Worm (Caenorhabditis elegans) whole organism, dauer: ENCODE data around the gene Y10G11A.1.
"Not testable (repeated sequence)": the region's sequence is repeated elsewhere in the genome, so short reads cannot be mapped to it uniquely, and the experiment has no call there.

Source experiments
- unc-62 ChIP-seq: sonication (generic microtip); optimal IDR thresholded peaks from 2 replicates; lab custom pipeline; 2017; ENCODE audit warnings: missing biosample characterization, missing genetic modification reagents, missing genetic modification characterization

Gene Y10G11A.1

DNA sequence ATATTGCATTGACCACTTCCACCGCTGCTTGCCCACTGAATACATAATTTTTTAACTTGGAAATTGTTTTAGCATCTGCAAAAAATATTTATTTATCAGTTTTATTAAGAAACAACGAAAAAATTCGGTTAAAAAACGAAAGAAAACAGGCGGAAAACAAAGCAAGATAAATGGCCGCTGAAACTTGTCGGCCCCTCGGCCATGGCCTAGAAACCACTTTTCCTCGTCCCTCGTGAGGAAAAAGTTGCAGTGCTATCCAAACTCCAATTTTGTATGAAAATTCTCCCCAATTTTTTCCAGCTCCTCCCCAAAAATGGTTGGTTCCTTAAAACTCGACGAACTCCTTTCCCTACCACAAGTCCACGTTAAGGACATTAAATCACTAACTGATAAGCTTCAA lies at the start of gene Y10G11A.1:
Gene Y10G11A.1, plus strand, starts transcription at position 301 of the 400 bp plus-strand sequence.
- TF ChIP-seq unc-62 (GFP tag; lab: Kevin White, UChicago), result not testable (repeated sequence)

DNA sequence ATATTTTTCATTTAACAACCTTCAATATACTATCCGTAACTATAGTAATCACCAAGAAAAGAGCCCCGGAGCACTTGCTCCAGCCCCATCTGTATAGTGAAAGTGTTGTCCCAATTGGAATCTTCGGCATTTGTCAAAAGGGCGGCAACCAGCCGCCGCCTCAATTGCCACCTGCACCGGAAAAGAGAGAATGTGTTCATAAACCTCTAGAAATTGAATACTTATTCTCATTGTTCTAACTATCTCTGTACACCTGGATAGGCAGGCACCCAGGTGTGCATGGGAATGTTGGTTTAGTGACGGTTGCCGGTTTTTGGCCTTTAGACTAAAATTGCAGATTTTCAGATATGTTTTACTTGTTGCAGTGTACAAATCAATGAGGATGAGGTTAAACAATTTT lies 46.5 kb upstream of the Y10G11A.1 start:
- TF ChIP-seq unc-62 (GFP tag; lab: Kevin White, UChicago), result no peak

DNA sequence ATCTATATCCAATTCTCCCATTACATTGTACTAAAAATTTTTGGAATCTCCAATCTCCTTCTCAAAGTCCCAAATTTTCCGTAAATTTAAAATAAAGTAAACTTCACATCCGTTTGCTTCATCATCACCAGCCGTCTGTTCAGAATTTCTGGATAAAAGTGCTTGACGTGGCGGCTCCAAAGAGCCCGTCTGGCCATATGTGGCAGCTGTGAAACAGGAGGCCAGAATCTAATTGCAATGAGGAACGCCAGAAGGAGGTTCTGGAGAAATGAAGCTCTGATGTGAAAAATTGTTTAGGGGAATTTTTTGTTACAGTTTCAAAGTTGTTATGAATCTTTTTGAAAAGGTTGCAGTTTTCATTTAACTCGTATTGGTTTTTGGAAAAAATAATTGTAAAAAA lies 44.2 kb upstream of the Y10G11A.1 start:
- TF ChIP-seq unc-62 (GFP tag; lab: Kevin White, UChicago), result no peak

DNA sequence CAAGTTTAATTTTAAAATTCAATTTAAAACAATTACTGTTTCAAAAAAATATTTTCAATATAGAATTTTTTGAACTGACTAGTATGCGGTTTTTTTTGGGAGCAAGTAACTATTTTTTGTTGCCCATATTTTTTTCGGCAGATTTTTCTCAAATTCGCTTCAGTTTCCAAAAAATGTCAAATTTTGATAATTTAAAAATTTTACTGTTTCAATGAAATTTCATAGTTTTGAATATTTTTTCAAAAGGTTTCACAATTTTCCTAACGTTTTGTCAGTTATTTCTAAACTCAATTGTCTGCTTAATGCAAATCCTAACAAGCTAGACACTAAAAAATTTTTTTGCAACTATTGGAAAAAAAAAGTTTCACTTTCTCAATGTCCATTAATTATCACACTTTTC lies 43.5 kb upstream of the Y10G11A.1 start:
- TF ChIP-seq unc-62 (GFP tag; lab: Kevin White, UChicago), result no peak

DNA sequence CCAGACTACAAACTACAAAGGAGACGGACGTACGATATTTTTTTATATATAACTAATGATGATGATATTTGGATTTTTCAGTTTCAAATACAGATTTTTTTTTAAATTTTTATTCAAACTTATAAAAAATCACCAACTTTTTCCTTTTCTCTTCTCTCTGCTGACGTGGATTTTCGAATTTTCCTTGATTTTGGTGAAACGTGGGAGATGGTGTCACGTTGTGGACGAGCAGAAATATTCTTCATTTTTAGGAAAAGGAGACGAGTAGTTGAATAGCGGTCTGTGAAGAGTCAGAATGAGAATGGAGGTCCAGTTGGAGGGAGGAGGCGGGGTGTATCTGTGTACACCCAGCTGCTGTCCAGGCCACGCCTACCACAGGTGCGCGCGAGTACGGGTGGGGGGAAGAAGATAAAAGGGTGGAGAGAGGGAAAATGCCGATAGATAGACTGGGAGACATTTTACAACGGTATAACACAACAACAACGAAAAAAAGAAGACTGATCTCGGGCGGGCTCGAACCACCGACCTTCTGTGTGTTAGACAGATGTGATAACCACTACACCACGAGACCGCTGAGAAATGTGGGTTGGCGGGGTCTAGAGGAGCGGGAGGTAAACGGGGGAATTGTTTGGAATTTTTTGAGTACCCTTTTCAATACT lies 42.4 kb upstream of the Y10G11A.1 start, which contains the start of gene Y7A9D.1:
Gene Y7A9D.1, minus strand, starts transcription at position 283 of the 659 bp plus-strand sequence.
- TF ChIP-seq unc-62 (GFP tag; lab: Kevin White, UChicago), result no peak

DNA sequence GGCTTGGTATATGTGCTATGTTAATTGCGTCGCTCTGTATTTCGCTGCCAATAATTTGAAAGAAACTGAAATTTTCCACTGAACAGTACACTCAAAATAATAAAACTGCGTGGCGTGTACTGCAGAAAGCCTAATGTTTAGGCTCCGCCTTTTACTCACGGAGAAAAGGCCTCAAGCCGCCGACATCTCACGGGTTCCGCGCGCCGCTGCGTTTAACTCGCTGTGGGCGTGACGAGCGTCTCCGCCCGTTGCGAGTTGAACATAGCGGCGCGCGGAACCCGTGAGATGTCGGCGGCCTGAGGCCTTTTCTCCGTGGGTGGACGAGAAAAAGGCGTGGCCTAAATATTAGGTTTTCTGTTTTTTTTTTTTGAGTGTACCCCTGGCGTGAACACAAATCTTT lies 39.8 kb upstream of the Y10G11A.1 start:
- no peak for TF ChIP-seq unc-62 (GFP tag; lab: Kevin White, UChicago)

DNA sequence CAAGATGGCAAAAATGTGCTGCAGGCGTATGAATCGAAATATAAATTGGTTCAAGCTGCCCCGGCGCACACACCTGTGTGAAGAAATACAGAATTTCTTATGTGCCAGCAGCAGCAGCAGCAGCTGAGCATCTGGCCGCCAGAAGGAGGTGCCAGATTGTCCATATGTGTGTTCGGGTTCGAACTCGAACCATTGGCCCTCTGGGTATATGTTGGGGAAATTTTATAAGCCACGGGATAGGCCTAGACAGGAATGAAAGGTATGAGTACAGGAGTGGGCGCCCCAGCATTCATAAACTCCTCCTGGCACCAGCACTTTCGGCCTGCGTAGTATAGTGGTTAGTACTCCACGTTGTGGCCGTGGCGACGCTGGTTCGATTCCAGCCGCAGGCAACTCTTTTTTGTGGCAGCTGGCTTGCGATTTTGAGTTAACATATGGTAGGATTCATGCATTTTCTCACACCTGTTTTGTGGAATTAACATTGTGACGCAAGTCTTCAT lies 36.3 kb upstream of the Y10G11A.1 start:
- no peak for TF ChIP-seq unc-62 (GFP tag; lab: Kevin White, UChicago)

DNA sequence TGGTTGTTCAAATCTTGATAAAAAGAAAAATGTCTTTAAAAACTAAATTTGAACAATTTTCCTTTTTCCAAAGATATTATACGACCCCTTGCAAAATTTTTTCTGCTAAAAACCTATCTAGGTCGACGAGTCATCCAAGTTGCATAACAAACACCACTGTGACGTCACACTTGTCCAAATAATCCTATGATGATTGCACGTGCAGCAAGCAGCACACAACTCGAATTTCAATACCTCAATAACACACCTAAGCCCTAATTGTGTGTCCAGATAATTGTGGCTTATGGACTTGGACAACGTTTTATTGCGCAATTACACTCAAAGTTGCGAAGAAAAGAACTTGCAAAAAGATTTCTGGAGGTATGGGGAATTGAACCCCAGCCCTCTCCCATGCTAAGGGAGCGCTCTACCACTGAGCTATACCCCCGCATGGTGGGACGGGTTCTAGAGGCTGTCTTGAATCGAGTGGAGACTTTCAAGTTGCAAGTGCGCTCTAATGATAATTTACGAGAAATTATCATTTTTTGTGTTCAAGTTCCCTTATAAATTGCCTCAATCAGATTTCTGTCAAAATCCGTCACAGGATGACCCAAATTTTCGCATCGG lies 35.5 kb upstream of the Y10G11A.1 start:
- no peak for TF ChIP-seq unc-62 (GFP tag; lab: Kevin White, UChicago)

DNA sequence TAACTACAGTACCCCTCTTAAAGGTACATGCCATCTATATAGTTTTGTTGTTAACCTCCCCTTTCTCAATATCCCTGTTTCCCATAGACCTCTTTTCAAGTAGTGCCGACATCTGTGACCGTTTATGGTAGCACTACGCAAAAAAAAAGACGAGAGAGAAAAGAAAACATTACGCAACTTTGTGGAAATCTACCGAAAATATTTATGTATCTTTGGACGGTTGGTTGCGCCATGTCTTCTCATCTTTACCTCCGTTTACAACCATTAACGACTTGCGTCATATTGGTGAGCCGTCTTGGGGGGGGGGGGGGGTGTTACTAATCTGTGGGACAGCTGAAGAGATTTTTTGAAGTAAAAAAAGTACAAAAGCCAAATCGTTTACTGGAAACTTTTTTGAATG lies 33.0 kb upstream of the Y10G11A.1 start:
- no peak for TF ChIP-seq unc-62 (GFP tag; lab: Kevin White, UChicago)

DNA sequence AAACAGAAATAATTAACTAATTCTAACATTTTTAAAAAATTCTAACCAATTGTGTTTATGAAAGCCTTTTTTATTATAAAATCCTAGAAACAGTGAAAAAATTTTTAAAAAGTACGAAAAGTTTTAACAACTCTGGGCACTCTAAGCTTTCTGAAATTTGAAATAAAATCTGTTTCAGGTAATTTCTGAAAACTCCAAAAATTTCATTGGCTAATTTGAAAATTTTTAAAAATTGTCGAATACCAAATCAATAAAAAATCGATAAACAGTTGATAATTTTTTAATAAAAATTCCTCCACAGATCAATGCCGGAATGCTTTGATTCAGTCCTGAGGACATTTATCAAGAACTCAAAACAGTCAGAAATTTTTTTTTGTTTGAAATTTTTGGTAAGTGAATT lies 30.8 kb upstream of the Y10G11A.1 start, which contains the start of gene Y65A5A.24:
Gene Y65A5A.24, plus strand, starts transcription at position 301 of the 400 bp plus-strand sequence.
- no peak for TF ChIP-seq unc-62 (GFP tag; lab: Kevin White, UChicago)

DNA sequence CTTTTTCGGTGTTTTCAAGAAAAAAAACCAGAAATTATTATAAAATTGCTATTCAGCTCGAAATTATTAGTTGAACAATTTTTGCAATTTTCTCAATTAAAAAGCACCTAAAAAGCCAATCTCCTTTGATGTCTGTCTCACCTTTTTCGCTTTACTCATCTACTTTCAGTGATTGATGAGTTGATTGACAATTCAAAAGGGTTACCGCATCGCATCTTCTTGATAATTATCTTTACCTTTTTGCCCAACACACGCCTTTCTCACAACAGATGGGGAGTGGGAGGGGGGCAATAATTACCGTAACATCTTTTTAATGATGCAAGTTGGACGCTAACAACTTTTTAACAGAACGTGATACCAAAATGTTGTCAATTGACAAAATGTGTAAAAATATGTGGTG lies 27.8 kb upstream of the Y10G11A.1 start:
- TF ChIP-seq unc-62 (GFP tag; lab: Kevin White, UChicago), result no peak

DNA sequence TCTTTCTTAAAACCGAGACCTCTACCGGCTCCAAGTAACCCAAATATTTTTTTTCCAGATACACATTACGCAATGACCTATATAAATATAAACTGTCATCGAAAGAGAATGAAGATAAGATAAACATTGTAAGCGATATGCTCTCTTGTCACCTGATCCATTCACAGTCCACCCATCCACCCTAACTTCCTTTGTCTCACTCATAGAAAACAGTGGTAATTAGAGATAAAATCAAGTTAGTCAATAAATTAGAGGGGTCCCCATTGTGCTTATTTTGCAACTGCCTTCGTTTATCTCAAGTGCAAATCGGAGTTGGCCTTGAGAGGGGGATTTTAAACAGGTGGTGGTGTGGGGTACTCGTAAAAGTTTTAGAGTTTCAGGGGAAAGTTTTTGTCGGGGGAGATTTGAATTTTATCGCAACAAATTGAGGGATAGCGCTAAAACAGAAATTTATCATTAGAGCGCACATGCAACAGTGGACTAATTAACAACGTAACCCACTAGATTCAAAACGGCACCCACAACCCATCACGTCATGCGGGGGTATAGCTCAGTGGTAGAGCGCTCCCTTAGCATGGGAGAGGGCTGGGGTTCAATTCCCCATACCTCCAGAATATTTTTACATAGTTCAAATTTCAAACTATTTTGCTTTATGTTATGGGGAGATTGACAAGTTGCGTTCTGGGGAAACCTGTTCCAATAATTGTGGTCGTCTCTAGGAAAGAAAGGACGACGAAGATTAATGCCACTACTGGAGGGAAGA lies 26.4 kb upstream of the Y10G11A.1 start:
- TF ChIP-seq unc-62 (GFP tag; lab: Kevin White, UChicago), result no peak

DNA sequence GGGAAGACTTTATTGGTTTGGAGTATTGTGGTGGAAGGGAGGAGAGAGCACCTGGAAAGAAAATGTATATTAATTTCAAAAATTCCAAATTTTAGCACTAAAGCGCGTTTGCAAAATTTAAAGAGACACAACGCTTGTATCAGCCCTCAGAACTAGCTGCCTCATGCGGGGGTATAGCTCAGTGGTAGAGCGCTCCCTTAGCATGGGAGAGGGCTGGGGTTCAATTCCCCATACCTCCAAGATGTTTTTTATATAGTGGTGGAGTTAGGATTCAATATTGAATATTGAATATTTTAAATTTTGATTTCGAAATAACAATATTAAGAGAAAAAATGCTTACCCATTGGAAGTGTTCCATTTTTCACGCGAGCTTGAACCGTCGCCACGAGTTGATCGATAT lies 25.4 kb upstream of the Y10G11A.1 start:
- no peak for TF ChIP-seq unc-62 (GFP tag; lab: Kevin White, UChicago)

DNA sequence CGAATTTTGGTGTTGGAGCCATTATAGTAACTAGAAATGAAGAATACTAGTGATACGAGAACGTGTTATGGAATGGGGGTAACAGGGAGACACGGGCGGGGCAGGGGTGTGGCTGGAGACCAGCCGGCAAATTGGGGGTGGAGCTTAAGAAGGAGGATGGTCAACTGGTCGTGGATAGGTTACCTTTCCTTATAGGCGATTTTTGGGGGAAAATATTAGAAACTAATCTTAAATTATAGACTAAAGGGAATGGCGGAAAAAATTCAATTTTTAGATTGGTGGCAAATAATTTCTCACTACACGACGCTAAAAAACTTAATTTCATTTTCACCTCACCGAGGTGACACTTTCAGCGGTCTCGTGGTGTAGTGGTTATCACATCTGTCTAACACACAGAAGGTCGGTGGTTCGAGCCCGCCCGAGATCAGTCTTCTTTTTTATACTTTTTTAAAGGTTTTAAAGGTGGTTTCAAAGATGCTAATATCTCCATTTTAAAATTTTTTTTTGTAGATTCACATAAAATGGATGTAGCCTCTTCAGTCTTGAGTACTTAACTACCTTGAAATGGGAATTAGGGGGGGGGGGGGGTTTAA lies 24.6 kb upstream of the Y10G11A.1 start, which contains the start of gene Y65A5A.1:
Gene Y65A5A.1, minus strand, starts transcription at position 51 of the 593 bp plus-strand sequence.
- no peak for TF ChIP-seq unc-62 (GFP tag; lab: Kevin White, UChicago)
